Worm (Caenorhabditis elegans): ENCODE measurements around the gene B0336.13.

Gene B0336.13

DNA sequence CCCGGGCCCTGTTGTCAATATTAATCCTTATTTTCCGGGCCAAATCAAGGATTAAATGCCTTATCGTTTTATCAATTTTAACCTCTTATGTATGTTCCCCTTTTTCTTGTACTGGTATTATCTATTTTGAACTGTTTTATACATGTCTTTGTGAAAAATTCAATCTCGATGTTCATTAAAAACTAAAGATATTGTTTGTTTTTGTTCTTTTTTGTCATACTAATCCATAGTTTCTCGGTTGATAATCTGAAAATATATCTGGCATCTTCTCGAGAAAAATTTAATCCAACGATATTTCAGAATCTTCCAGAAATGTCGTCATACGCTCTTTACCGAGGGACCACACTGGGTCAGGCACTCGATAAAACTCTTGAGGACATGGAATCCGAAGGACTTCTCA lies at the start of gene B0336.13:
TSS of gene B0336.13 (plus strand) at position 301 of the 400 bp plus-strand sequence.
- TF ChIP-seq hlh-11 (tag; optimal IDR thresholded peaks at IDR 0.05) (no peak), egl-27 (tag; optimal IDR thresholded peaks at IDR 0.05) (no peak), ces-1 (GFP tag; optimal IDR thresholded peaks at IDR 0.05) (no peak), ctbp-1 (GFP tag; IDR thresholded peaks at IDR 0.05) (no peak), Y5F2A.4 (GFP tag; optimal IDR thresholded peaks at IDR 0.05) (no peak), ceh-20 (GFP tag; IDR thresholded peaks at IDR 0.05) (no peak), zip-2 (tag; optimal IDR thresholded peaks at IDR 0.05) (no peak), nhr-10 (tag; optimal IDR thresholded peaks at IDR 0.05) (no peak), hlh-30 (tag; optimal IDR thresholded peaks at IDR 0.05; ENCODE audit: insufficient read depth) (no peak), vab-7 (GFP tag; IDR thresholded peaks at IDR 0.05) (no peak), set-16 (GFP tag; IDR thresholded peaks at IDR 0.05) (no peak), aha-1 (tag) (no peak)

DNA sequence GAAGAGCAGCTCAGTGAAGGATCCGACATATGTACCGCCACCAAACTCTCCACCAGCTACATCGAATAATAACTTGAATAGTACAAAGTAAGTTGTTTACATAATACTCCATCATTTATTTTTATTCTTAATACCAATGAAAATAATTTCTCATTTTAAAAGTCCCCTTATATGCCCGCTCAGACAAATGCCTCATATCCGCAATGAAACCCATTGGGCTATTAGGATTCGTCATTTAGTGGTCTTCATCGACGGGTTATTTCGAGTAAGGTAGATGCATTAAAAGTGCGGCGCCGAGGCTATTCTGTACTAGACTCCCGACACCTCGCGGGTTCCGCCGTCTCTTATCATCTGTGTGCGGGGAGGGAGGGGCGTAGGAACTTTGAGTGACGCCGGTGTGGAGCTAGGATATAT lies 40.1 kb upstream of the B0336.13 start:
- TF ChIP-seq vab-7 (GFP tag; IDR thresholded peaks at IDR 0.05) = peak; percentile 50; the same call in 1 of the 2 replicates
- TF ChIP-seq lin-1 (GFP tag; IDR thresholded peaks at IDR 0.05) = 0 out of 2 replicates have a peak, but pooled peaks have one; percentile 44
- peak; percentile 76 for TF ChIP-seq mes-2 (tag; optimal IDR thresholded peaks at IDR 0.05; ENCODE audit: poor library complexity, severe bottlenecking)
- peak; percentile 84 for TF ChIP-seq snpc-4 (tag; optimal IDR thresholded peaks at IDR 0.05)
- no peak for TF ChIP-seq tag-97 (GFP tag; IDR thresholded peaks at IDR 0.05)
- no peak for TF ChIP-seq mxl-2 (GFP tag; conservative IDR thresholded peaks at IDR 0.05)
- TF ChIP-seq attf-4 (tag; optimal IDR thresholded peaks at IDR 0.05) = no peak
- TF ChIP-seq zfp-2 (tag; optimal IDR thresholded peaks at IDR 0.05) = no peak
- TF ChIP-seq lin-13 (GFP tag; optimal IDR thresholded peaks at IDR 0.05) = peak; percentile 60
- TF ChIP-seq dmd-6 (GFP tag; IDR thresholded peaks at IDR 0.05) = no peak
- TF ChIP-seq lsy-2 (tag; optimal IDR thresholded peaks at IDR 0.05) = peak in 1 of 2 experiments; percentile 46
- TF ChIP-seq zag-1 (tag; optimal IDR thresholded peaks at IDR 0.05) = no peak
- peak; percentile 67 for TF ChIP-seq php-3 (GFP tag; IDR thresholded peaks at IDR 0.05)
- peak; percentile 32 for TF ChIP-seq rbr-2 (tag; optimal IDR thresholded peaks at IDR 0.05)
- TF ChIP-seq nhr-42 (GFP tag; IDR thresholded peaks at IDR 0.05) = 0 out of 2 replicates have a peak, but pooled peaks have one; percentile 30
- no peak for TF ChIP-seq ceh-28 (tag; optimal IDR thresholded peaks at IDR 0.05)
- TF ChIP-seq ceh-62 (tag; optimal IDR thresholded peaks at IDR 0.05) = no peak
- no peak for TF ChIP-seq fos-1 (tag; optimal IDR thresholded peaks at IDR 0.05)
- no peak for TF ChIP-seq nhr-76 (tag; optimal IDR thresholded peaks at IDR 0.05)
- 0 out of 2 replicates have a peak, but pooled peaks have one; percentile 16 for TF ChIP-seq ctbp-1 (GFP tag; IDR thresholded peaks at IDR 0.05)
- peak; percentile 57 for TF ChIP-seq Y48G9A.11 (GFP tag; IDR thresholded peaks at IDR 0.05)
- 0 out of 2 replicates have a peak, but pooled peaks have one; percentile 29 for TF ChIP-seq F44E2.7 (GFP tag; IDR thresholded peaks at IDR 0.05)
- peak; percentile 41 for TF ChIP-seq F10B5.3 (tag; optimal IDR thresholded peaks at IDR 0.05)
- TF ChIP-seq sdz-12 (GFP tag; optimal IDR thresholded peaks at IDR 0.05) = no peak
- TF ChIP-seq lin-39 (tag; optimal IDR thresholded peaks at IDR 0.05) = no peak
- TF ChIP-seq nhr-11 (tag; optimal IDR thresholded peaks at IDR 0.05) = no peak
- TF ChIP-seq hlh-11 (tag; optimal IDR thresholded peaks at IDR 0.05) = peak; percentile 35
- no peak for TF ChIP-seq nhr-28 (tag; optimal IDR thresholded peaks at IDR 0.05)
- TF ChIP-seq daf-16 (GFP tag; optimal IDR thresholded peaks at IDR 0.05) = peak in 1 of 2 experiments; percentile 5
- TF ChIP-seq daf-16 (tag; optimal IDR thresholded peaks at IDR 0.05) = peak; percentile 63
- peak; percentile 88 for TF ChIP-seq ama-1 (optimal IDR thresholded peaks at IDR 0.05)
- TF ChIP-seq madf-9 (GFP tag; conservative IDR thresholded peaks at IDR 0.05) = no peak
- peak; percentile 72 for TF ChIP-seq T26A8.4 (GFP tag; IDR thresholded peaks at IDR 0.05)
- TF ChIP-seq tra-1 (GFP tag; IDR thresholded peaks at IDR 0.05) = no peak
- no peak for TF ChIP-seq lin-15B (tag; optimal IDR thresholded peaks at IDR 0.05)
- peak; percentile 60 for TF ChIP-seq dve-1 (tag; optimal IDR thresholded peaks at IDR 0.05; ENCODE audit: insufficient read depth)
- TF ChIP-seq nhr-102 (tag; optimal IDR thresholded peaks at IDR 0.05) = peak; percentile 62
- TF ChIP-seq F49E8.2 (tag; optimal IDR thresholded peaks at IDR 0.05; ENCODE audit: borderline replicate concordance) = peak; percentile 93
- TF ChIP-seq spr-3 (GFP tag; optimal IDR thresholded peaks at IDR 0.05) = no peak
- peak; percentile 9 for TF ChIP-seq zip-2 (tag; optimal IDR thresholded peaks at IDR 0.05)
- no peak for TF ChIP-seq ZK337.2 (GFP tag; IDR thresholded peaks at IDR 0.05)
- TF ChIP-seq mdl-1 (tag; optimal IDR thresholded peaks at IDR 0.05) = no peak
